Worm (Caenorhabditis elegans) whole organism, midembryonic: ENCODE results near the gene str-118.

Experiments used
- cog-1 ChIP-seq: sonication (generic microtip); optimal IDR thresholded peaks from 2 replicates; lab custom pipeline; 2016; ENCODE audit warnings: missing genetic modification characterization, missing compliant biosample characterization
- flt-1 ChIP-seq: fragments of 200-800 bp; sonication (Bioruptor generic); IDR thresholded peaks from 2 replicates; pipeline ENCODE4 v1.3.6; 2022; ENCODE audit warnings: missing genetic modification characterization, missing compliant biosample characterization
- klf-2 ChIP-seq: fragments of 200-800 bp; sonication (Bioruptor generic); conservative IDR thresholded peaks from 2 replicates; pipeline ENCODE4 v1.3.6; 2022; ENCODE audit warnings: missing genetic modification reagents, missing genetic modification characterization, missing compliant biosample characterization
- tab-1 ChIP-seq: fragments of 200-800 bp; sonication (Bioruptor generic); IDR thresholded peaks from 2 replicates; pipeline ENCODE4 v1.3.6; 2022; ENCODE audit warnings: missing genetic modification characterization, missing compliant biosample characterization
- ztf-23 ChIP-seq: fragments of 200-800 bp; sonication (Bioruptor generic); IDR thresholded peaks from 2 replicates; pipeline ENCODE4 v1.3.6; 2022; ENCODE audit warnings: missing genetic modification reagents, missing genetic modification characterization, missing compliant biosample characterization

DNA sequence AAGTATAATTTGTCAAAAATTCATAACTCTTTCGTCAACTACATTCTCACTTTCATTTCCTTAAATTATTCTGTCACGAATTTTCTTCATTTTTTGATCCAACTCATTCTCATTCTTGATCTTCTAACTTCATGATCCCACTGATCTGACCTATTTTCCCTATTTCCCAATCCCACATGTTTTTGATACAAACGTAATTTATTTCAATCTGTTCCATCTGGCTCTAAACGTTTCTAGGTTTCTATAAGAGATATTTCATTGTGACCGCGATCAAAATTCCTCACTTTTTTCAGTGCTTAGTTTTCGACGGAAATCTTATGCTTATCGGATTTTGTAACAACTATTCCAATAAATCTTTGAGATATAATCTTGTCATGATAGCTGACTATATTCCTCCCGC is 13.7 kb downstream of the str-118 start:
- TF ChIP-seq flt-1 (GFP tag; lab: Robert Waterston, UW) = no peak
- TF ChIP-seq tab-1 (GFP tag; lab: Robert Waterston, UW) = no peak
- no peak for TF ChIP-seq cog-1
- no peak for TF ChIP-seq klf-2
- no peak for TF ChIP-seq ztf-23
